Worm (Caenorhabditis elegans) whole organism, young adult: ENCODE measurements around the gene glb-32.

Experiments
- B0019.2 ChIP-seq: fragments of 200-800 bp; sonication (Bioruptor generic); conservative IDR thresholded peaks from 2 replicates; pipeline ENCODE4 v1.3.6; 2022; ENCODE audit warnings: missing genetic modification reagents, missing genetic modification characterization, missing compliant biosample characterization
- B0261.1 ChIP-seq: sonication (generic microtip); optimal IDR thresholded peaks from 2 replicates; lab custom pipeline; 2016; ENCODE audit warnings: mild to moderate bottlenecking, missing genetic modification characterization, moderate library complexity, missing compliant biosample characterization
- F10E7.11 ChIP-seq: sonication (generic microtip); optimal IDR thresholded peaks from 2 replicates; lab custom pipeline; 2017; ENCODE audit warnings: mild to moderate bottlenecking, missing genetic modification characterization, moderate library complexity, missing compliant biosample characterization
- F22D6.2 ChIP-seq: sonication (generic microtip); optimal IDR thresholded peaks from 2 replicates; lab custom pipeline; 2016; ENCODE audit warnings: mild to moderate bottlenecking, missing genetic modification characterization, missing compliant biosample characterization
- F37B4.10 ChIP-seq: fragments of 200-800 bp; sonication (Bioruptor generic); IDR thresholded peaks from 2 replicates; pipeline ENCODE4 v1.3.6; 2022; ENCODE audit warnings: missing genetic modification characterization, missing compliant biosample characterization
- F39B2.1 ChIP-seq: fragments of 200-800 bp; sonication (Bioruptor generic); IDR thresholded peaks from 2 replicates; pipeline ENCODE4 v1.3.6; 2022; ENCODE audit warnings: missing genetic modification reagents, missing genetic modification characterization, missing compliant biosample characterization
- F49E8.2 ChIP-seq: sonication (generic microtip); optimal IDR thresholded peaks from 3 replicates; lab custom pipeline; 2017; ENCODE audit warnings: missing genetic modification characterization, mild to moderate bottlenecking, missing compliant biosample characterization, antibody characterized with exemption, moderate library complexity; ENCODE audit not compliant: insufficient read depth
- F55B11.4 ChIP-seq: sonication (generic microtip); optimal IDR thresholded peaks from 2 replicates; lab custom pipeline; 2016; ENCODE audit warnings: missing compliant biosample characterization, missing genetic modification characterization, borderline replicate concordance; ENCODE audit not compliant: insufficient read depth
- F57A8.1 ChIP-seq: fragments of 200-800 bp; sonication (Bioruptor generic); optimal IDR thresholded peaks from 2 replicates; lab custom pipeline; 2018; ENCODE audit warnings: mild to moderate bottlenecking, missing genetic modification characterization, moderate library complexity, missing compliant biosample characterization
- T26A5.8 ChIP-seq: sonication (generic microtip); optimal IDR thresholded peaks from 2 replicates; lab custom pipeline; 2016; ENCODE audit warnings: missing genetic modification characterization, missing compliant biosample characterization
- ZK185.1 ChIP-seq: sonication (generic microtip); optimal IDR thresholded peaks from 2 replicates; lab custom pipeline; 2016; ENCODE audit warnings: mild to moderate bottlenecking, missing genetic modification characterization, missing compliant biosample characterization; ENCODE audit not compliant: poor library complexity, severe bottlenecking
- attf-3 ChIP-seq: fragments of 200-800 bp; sonication (Bioruptor generic); conservative IDR thresholded peaks from 2 replicates; pipeline ENCODE4 v1.3.6; 2022; ENCODE audit warnings: missing genetic modification reagents, missing genetic modification characterization, missing compliant biosample characterization
- cebp-2 ChIP-seq: fragments of 200-800 bp; sonication (Bioruptor generic); IDR thresholded peaks from 2 replicates; pipeline ENCODE4 v1.3.6; 2022; ENCODE audit warnings: missing genetic modification characterization, missing compliant biosample characterization
- ceh-27 ChIP-seq: fragments of 200-800 bp; sonication (Bioruptor generic); optimal IDR thresholded peaks from 2 replicates; lab custom pipeline; 2018; ENCODE audit warnings: mild to moderate bottlenecking, missing genetic modification characterization, moderate library complexity, missing compliant biosample characterization
- ceh-58 ChIP-seq: fragments of 200-800 bp; sonication (Bioruptor generic); IDR thresholded peaks from 2 replicates; pipeline ENCODE4 v1.3.6; 2022; ENCODE audit warnings: missing genetic modification characterization, missing compliant biosample characterization
- egrh-3 ChIP-seq: fragments of 200-800 bp; sonication (Bioruptor generic); IDR thresholded peaks from 2 replicates; pipeline ENCODE4 v1.3.6; 2022; ENCODE audit warnings: missing genetic modification reagents, missing genetic modification characterization, missing compliant biosample characterization
- gei-17 ChIP-seq: fragments of 200-800 bp; sonication (Bioruptor generic); optimal IDR thresholded peaks from 2 replicates; lab custom pipeline; 2018; ENCODE audit warnings: mild to moderate bottlenecking, missing genetic modification characterization, missing compliant biosample characterization
- him-1 ChIP-seq: sonication (generic microtip); optimal IDR thresholded peaks from 2 replicates; lab custom pipeline; 2016; ENCODE audit warnings: missing genotype, missing genetic modification reagents, missing genetic modification characterization, missing compliant biosample characterization
- hrde-1 ChIP-seq: sonication (generic microtip); optimal IDR thresholded peaks from 2 replicates; lab custom pipeline; 2016; ENCODE audit warnings: missing genetic modification characterization, mild to moderate bottlenecking, missing compliant biosample characterization, moderate library complexity, missing genotype, missing genetic modification reagents, borderline replicate concordance
- lin-26 ChIP-seq: fragments of 200-800 bp; sonication (Bioruptor generic); IDR thresholded peaks from 2 replicates; pipeline ENCODE4 v1.3.6; 2022; ENCODE audit warnings: missing genetic modification reagents, missing genetic modification characterization, missing compliant biosample characterization
- lin-35 ChIP-seq, 3 experiments: fragments of 150-350 bp in 2 of 3; sonication (generic microtip) in 1 of 3; optimal IDR thresholded peaks; 2 replicates each; lab custom pipeline; 2014 to 2018; ENCODE audit warnings: missing biosample characterization in 3 of 3, missing genetic modification characterization in 3 of 3, missing genetic modification reagents in 3 of 3
- lin-40 ChIP-seq: sonication (generic microtip); optimal IDR thresholded peaks from 2 replicates; lab custom pipeline; 2016; ENCODE audit warnings: missing genetic modification characterization, mild to moderate bottlenecking, missing compliant biosample characterization, missing genotype, missing genetic modification reagents
- lir-1 ChIP-seq: fragments of 200-800 bp; sonication (Bioruptor generic); conservative IDR thresholded peaks from 2 replicates; pipeline ENCODE4 v1.3.6; 2022; ENCODE audit warnings: missing genetic modification reagents, missing genetic modification characterization, missing compliant biosample characterization
- lsl-1 ChIP-seq: fragments of 200-800 bp; sonication (Bioruptor generic); optimal IDR thresholded peaks from 2 replicates; lab custom pipeline; 2018; ENCODE audit warnings: mild to moderate bottlenecking, missing genetic modification characterization, moderate library complexity, missing compliant biosample characterization
- lsy-27 ChIP-seq: sonication (generic microtip); optimal IDR thresholded peaks from 2 replicates; lab custom pipeline; 2017; ENCODE audit warnings: missing genetic modification characterization, mild to moderate bottlenecking, missing compliant biosample characterization, antibody characterized with exemption, missing genotype, borderline replicate concordance; ENCODE audit not compliant: insufficient read depth
- madf-10 ChIP-seq: sonication (generic microtip); optimal IDR thresholded peaks from 2 replicates; lab custom pipeline; 2016; ENCODE audit warnings: mild to moderate bottlenecking, missing genetic modification characterization, missing compliant biosample characterization
- madf-6 ChIP-seq: fragments of 200-800 bp; sonication (Bioruptor generic); IDR thresholded peaks from 2 replicates; pipeline ENCODE4 v1.3.6; 2022; ENCODE audit warnings: missing genetic modification reagents, missing genetic modification characterization, missing compliant biosample characterization
- mcd-1 ChIP-seq: fragments of 200-800 bp; sonication (Bioruptor generic); IDR thresholded peaks from 2 replicates; pipeline ENCODE4 v1.3.6; 2022; ENCODE audit warnings: missing genetic modification reagents, missing genetic modification characterization, missing compliant biosample characterization
- mel-28 ChIP-seq: sonication (generic microtip); optimal IDR thresholded peaks from 2 replicates; lab custom pipeline; 2016; ENCODE audit warnings: borderline replicate concordance, mild to moderate bottlenecking, missing genetic modification characterization, missing compliant biosample characterization
- mes-4 ChIP-seq: sonication (generic microtip); optimal IDR thresholded peaks from 2 replicates; lab custom pipeline; 2016; ENCODE audit warnings: missing genotype, missing genetic modification characterization, missing compliant biosample characterization
- mxl-1 ChIP-seq: sonication (generic microtip); optimal IDR thresholded peaks from 2 replicates; lab custom pipeline; 2016; ENCODE audit warnings: missing genetic modification characterization, missing compliant biosample characterization
- nfya-2 ChIP-seq: fragments of 200-800 bp; sonication (Bioruptor generic); IDR thresholded peaks from 2 replicates; pipeline ENCODE4 v1.3.6; 2022; ENCODE audit warnings: missing genetic modification reagents, missing genetic modification characterization, missing compliant biosample characterization
- nhr-179 ChIP-seq: sonication (generic microtip); optimal IDR thresholded peaks from 2 replicates; lab custom pipeline; 2016; ENCODE audit warnings: mild to moderate bottlenecking, missing genetic modification characterization, missing compliant biosample characterization
- pha-4 ChIP-seq: fragments of 150-350 bp; sonication (generic microtip); optimal IDR thresholded peaks from 2 replicates; lab custom pipeline; 2014; ENCODE audit warnings: missing biosample characterization, missing genetic modification reagents, missing genetic modification characterization
- rcor-1 ChIP-seq: fragments of 200-800 bp; sonication (Bioruptor generic); IDR thresholded peaks from 2 replicates; pipeline ENCODE4 v1.3.6; 2022; ENCODE audit warnings: missing genetic modification reagents, missing genetic modification characterization, missing compliant biosample characterization
- rec-8 ChIP-seq, 2 experiments: sonication (generic microtip); optimal IDR thresholded peaks; 2 replicates each; lab custom pipeline; 2016; ENCODE audit warnings: mild to moderate bottlenecking in 2 of 2, missing genetic modification characterization in 2 of 2, missing genetic modification reagents in 2 of 2, missing genotype in 2 of 2, missing biosample characterization in 1 of 2, missing compliant biosample characterization in 1 of 2, moderate library complexity in 1 of 2
- repo-1 ChIP-seq: sonication (generic microtip); optimal IDR thresholded peaks from 2 replicates; lab custom pipeline; 2017; ENCODE audit warnings: mild to moderate bottlenecking, missing genetic modification characterization, missing compliant biosample characterization
- snpc-1.1 ChIP-seq: sonication (generic microtip); optimal IDR thresholded peaks from 2 replicates; lab custom pipeline; 2017; ENCODE audit warnings: missing genetic modification characterization, mild to moderate bottlenecking, missing compliant biosample characterization, antibody characterized with exemption, moderate library complexity, missing genotype, missing genetic modification reagents; ENCODE audit not compliant: insufficient read depth
- somi-1 ChIP-seq: fragments of 200-800 bp; sonication (Bioruptor generic); optimal IDR thresholded peaks from 2 replicates; lab custom pipeline; 2018; ENCODE audit warnings: mild to moderate bottlenecking, missing genetic modification characterization, missing compliant biosample characterization
- sptf-2 ChIP-seq: fragments of 200-800 bp; sonication (Bioruptor generic); optimal IDR thresholded peaks from 2 replicates; lab custom pipeline; 2018; ENCODE audit warnings: mild to moderate bottlenecking, missing genetic modification characterization, missing compliant biosample characterization
- unc-62 ChIP-seq: fragments of 150-350 bp; optimal IDR thresholded peaks from 2 replicates; lab custom pipeline; 2014; ENCODE audit warnings: missing biosample characterization, missing genetic modification reagents, missing genetic modification characterization
- xnd-1 ChIP-seq: sonication (generic microtip); optimal IDR thresholded peaks from 2 replicates; lab custom pipeline; 2016; ENCODE audit warnings: missing genotype, missing genetic modification reagents, missing genetic modification characterization, missing compliant biosample characterization
- zfh-2 ChIP-seq: fragments of 200-800 bp; sonication (Bioruptor generic); conservative IDR thresholded peaks from 2 replicates; pipeline ENCODE4 v1.3.6; 2022; ENCODE audit warnings: missing genetic modification reagents, missing genetic modification characterization, missing compliant biosample characterization
- ztf-22 ChIP-seq: fragments of 200-800 bp; sonication (Bioruptor generic); optimal IDR thresholded peaks from 2 replicates; lab custom pipeline; 2018; ENCODE audit warnings: mild to moderate bottlenecking, missing genetic modification characterization, moderate library complexity, missing compliant biosample characterization
- ztf-26 ChIP-seq: sonication (generic microtip); optimal IDR thresholded peaks from 2 replicates; lab custom pipeline; 2017; ENCODE audit warnings: missing genetic modification characterization, missing compliant biosample characterization
- ztf-28 ChIP-seq: fragments of 200-800 bp; sonication (Bioruptor generic); IDR thresholded peaks from 2 replicates; pipeline ENCODE4 v1.3.6; 2022; ENCODE audit warnings: missing genetic modification reagents, missing genetic modification characterization, missing compliant biosample characterization

The glb-32 gene

ce11 chrV:5049333-5049942, 39.9 kb downstream of the glb-32 start, which contains the start of the genes pqn-51 and K11D12.14 (continued):
- TF ChIP-seq ztf-28 (0 out of 2 replicates have a peak, but pooled peaks have one; percentile 35), unc-62 (GFP tag; lab: Kevin White, UChicago) (peak; percentile 30), F57A8.1 (GFP tag; lab: Kevin White, UChicago) (no peak), egrh-3 (peak; percentile 72), lin-40 (tag; lab: Kevin White, UChicago) (peak; percentile 95), ZK185.1 (tag; lab: Kevin White, UChicago) (peak; percentile 81), rec-8 (tag; optimal IDR thresholded peaks at IDR 0.05; lab: Kevin White, UChicago) (no peak), mcd-1 (GFP tag; lab: Robert Waterston, UW) (peak; percentile 96), gei-17 (GFP tag; lab: Kevin White, UChicago) (peak; percentile 72), F10E7.11 (tag; lab: Kevin White, UChicago) (no peak), T26A5.8 (no peak), ztf-22 (no peak), lin-26 (GFP tag; lab: Robert Waterston, UW) (peak; percentile 81), lir-1 (peak; percentile 62; the same call in 1 of the 2 replicates), snpc-1.1 (no peak), F22D6.2 (tag; lab: Kevin White, UChicago) (peak; percentile 35), attf-3 (GFP tag; lab: Robert Waterston, UW) (peak; percentile 71), ztf-26 (tag; lab: Kevin White, UChicago) (peak; percentile 71), F55B11.4 (no peak), hrde-1 (no peak), sptf-2 (no peak), nhr-179 (tag; lab: Kevin White, UChicago) (no peak), pha-4 (tag; lab: Kevin White, UChicago) (peak; percentile 51), him-1 (tag; lab: Kevin White, UChicago) (no peak), lin-35 (GFP tag; optimal IDR thresholded peaks at IDR 0.05; lab: Kevin White, UChicago) (peak in 2 of 3 experiments; percentile 34 to 90), lsy-27 (tag; lab: Kevin White, UChicago) (no peak), ceh-58 (no peak), somi-1 (GFP tag; lab: Kevin White, UChicago) (peak; percentile 77), madf-10 (tag; lab: Kevin White, UChicago) (peak; percentile 85), mel-28 (tag; lab: Kevin White, UChicago) (no peak), rcor-1 (GFP tag; lab: Robert Waterston, UW) (peak; percentile 93), zfh-2 (peak; percentile 93), B0019.2 (GFP tag; lab: Robert Waterston, UW) (peak; percentile 44), repo-1 (tag; lab: Kevin White, UChicago) (no peak), B0261.1 (tag; lab: Kevin White, UChicago) (no peak), mxl-1 (no peak), mes-4 (tag; lab: Kevin White, UChicago) (no peak), cebp-2 (GFP tag; lab: Robert Waterston, UW) (no peak), xnd-1 (peak; percentile 45), F37B4.10 (GFP tag; lab: Robert Waterston, UW) (0 out of 2 replicates have a peak, but pooled peaks have one; percentile 6), nfya-2 (GFP tag; lab: Robert Waterston, UW) (no peak), ceh-27 (GFP tag; lab: Kevin White, UChicago) (peak; percentile 71), F39B2.1 (GFP tag; lab: Robert Waterston, UW) (no peak), madf-6 (peak; percentile 86), lsl-1 (GFP tag; lab: Kevin White, UChicago) (peak; percentile 55), F49E8.2 (tag; lab: Kevin White, UChicago) (no peak)
